Fruit fly (Drosophila melanogaster) whole organism, prepupa: ENCODE data around the gene CG31674.
A peak's percentile ranks its signal among the peaks of the same experiment; 100 is the strongest.

Source experiments
- Blimp-1 ChIP-seq: fragments of 200-800 bp; sonication (Bioruptor generic); optimal IDR thresholded peaks from 3 replicates; lab custom pipeline; 2017; ENCODE audit warnings: missing biosample characterization, missing genetic modification characterization, mild to moderate bottlenecking, moderate library complexity, missing genetic modification reagents
- CG11762 ChIP-seq: fragments of 200-800 bp; sonication (Bioruptor generic); optimal IDR thresholded peaks from 3 replicates; lab custom pipeline; 2016; ENCODE audit warnings: missing biosample characterization, missing genetic modification characterization; ENCODE audit not compliant: insufficient read depth
- CG1621 ChIP-seq: fragments of 200-800 bp; sonication (Bioruptor generic); optimal IDR thresholded peaks from 3 replicates; lab custom pipeline; 2018; ENCODE audit warnings: missing biosample characterization, mild to moderate bottlenecking, missing genetic modification characterization
- CG31627 ChIP-seq: fragments of 200-800 bp; sonication (Bioruptor generic); optimal IDR thresholded peaks from 3 replicates; lab custom pipeline; 2016; ENCODE audit warnings: missing biosample characterization, missing genetic modification characterization
- CG6276 ChIP-seq: fragments of 200-800 bp; sonication (Bioruptor generic); optimal IDR thresholded peaks from 2 replicates; lab custom pipeline; 2017; ENCODE audit warnings: missing biosample characterization, mild to moderate bottlenecking, missing genetic modification characterization
- CG6854 ChIP-seq: fragments of 200-800 bp; sonication (Bioruptor generic); optimal IDR thresholded peaks from 2 replicates; lab custom pipeline; 2017; ENCODE audit warnings: missing biosample characterization, mild to moderate bottlenecking, missing genetic modification characterization
- CG8119 ChIP-seq: fragments of 200-800 bp; sonication (Bioruptor generic); IDR thresholded peaks from 3 replicates; pipeline ENCODE4 v1.3.6; 2022; ENCODE audit warnings: missing biosample characterization, missing genetic modification characterization
- Eip75B ChIP-seq: fragments of 200-800 bp; sonication (Bioruptor generic); optimal IDR thresholded peaks from 3 replicates; lab custom pipeline; 2016; ENCODE audit warnings: missing biosample characterization, missing genetic modification characterization
- Hr39 ChIP-seq: fragments of 200-800 bp; sonication (Bioruptor generic); optimal IDR thresholded peaks from 2 replicates; lab custom pipeline; 2016; ENCODE audit warnings: missing biosample characterization, missing genetic modification characterization
- Lpt ChIP-seq: fragments of 200-800 bp; sonication (Bioruptor generic); optimal IDR thresholded peaks from 3 replicates; lab custom pipeline; 2016; ENCODE audit warnings: missing biosample characterization, missing genetic modification characterization
- achi ChIP-seq: fragments of 200-800 bp; sonication (Bioruptor generic); optimal IDR thresholded peaks from 3 replicates; lab custom pipeline; 2016; ENCODE audit warnings: missing biosample characterization, missing genetic modification characterization
- fd85E ChIP-seq: fragments of 200-800 bp; sonication (Bioruptor generic); optimal IDR thresholded peaks from 3 replicates; lab custom pipeline; 2016; ENCODE audit warnings: missing biosample characterization, missing genetic modification characterization
- spab ChIP-seq: fragments of 200-800 bp; sonication (Bioruptor generic); optimal IDR thresholded peaks from 2 replicates; lab custom pipeline; 2017; ENCODE audit warnings: missing biosample characterization, mild to moderate bottlenecking, missing genetic modification characterization, missing genetic modification reagents

DNA sequence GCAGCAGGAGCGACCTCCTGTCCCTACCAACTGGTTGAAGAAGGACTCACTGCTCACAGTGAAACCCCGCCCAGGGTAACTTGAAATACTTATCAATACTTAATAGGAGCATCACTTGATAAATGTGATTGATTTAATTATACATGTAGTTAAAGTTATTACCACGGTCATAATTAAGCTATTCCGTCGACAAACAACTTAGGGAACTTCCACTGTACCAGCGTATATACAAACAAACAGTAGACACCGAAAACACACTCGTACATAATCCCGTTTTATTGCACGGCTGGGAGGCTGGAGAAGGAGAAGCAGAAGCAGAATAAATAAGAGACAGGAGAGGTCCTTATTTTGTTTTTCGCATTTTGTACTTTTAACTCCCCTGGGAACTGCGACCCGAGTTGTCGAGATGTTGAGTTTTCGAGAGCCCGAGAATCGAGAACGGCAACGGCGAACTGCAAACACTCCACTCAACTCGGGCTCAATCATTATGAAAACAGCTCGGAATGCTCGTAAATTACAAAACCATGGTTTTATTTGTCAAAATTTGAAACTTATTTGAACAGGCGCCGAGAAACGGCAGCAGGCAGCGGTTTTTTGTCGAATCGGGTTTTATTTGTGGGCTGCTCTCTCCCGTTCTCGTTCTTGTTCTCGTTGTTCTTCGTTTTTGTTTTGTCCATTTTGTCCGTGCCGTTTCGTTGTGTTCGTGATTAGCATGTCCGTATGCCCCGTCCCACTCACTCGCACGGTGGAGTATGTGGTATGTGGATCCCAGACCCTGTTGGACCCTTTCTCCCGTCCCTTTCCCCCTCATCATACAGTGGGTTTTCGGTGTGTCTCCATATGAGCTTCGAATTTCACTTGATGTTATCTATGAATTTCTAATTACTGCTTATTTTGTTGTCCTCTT lies 30.8 kb upstream of the CG31674 start:
- TF ChIP-seq Hr39 (GFP tag; lab: Kevin White, UChicago) (peak; percentile 98), Blimp-1 (GFP tag; lab: Kevin White, UChicago) (peak; percentile 90), CG31627 (GFP tag; lab: Kevin White, UChicago) (peak; percentile 98), CG6854 (GFP tag; lab: Kevin White, UChicago) (peak; percentile 91), CG1621 (peak; percentile 97), Eip75B (GFP tag; lab: Kevin White, UChicago) (peak; percentile 97), CG11762 (GFP tag; lab: Kevin White, UChicago) (peak; percentile 92), fd85E (GFP tag; lab: Kevin White, UChicago) (peak; percentile 79), CG8119 (GFP tag; lab: Robert Waterston, UW) (peak; percentile 77), achi (GFP tag; lab: Kevin White, UChicago) (peak; percentile 93), CG6276 (peak; percentile 71), Lpt (peak; percentile 82), spab (GFP tag; lab: Kevin White, UChicago) (peak; percentile 98)
